Worm (Caenorhabditis elegans) whole organism, L2 larva: ENCODE results near the gene W01F3.2.

Experiments
- C34F6.9 ChIP-seq: fragments of 150-350 bp; optimal IDR thresholded peaks from 2 replicates; lab custom pipeline; 2014; ENCODE audit warnings: missing biosample characterization, missing genetic modification characterization
- F13H6.1 ChIP-seq: sonication (generic microtip); optimal IDR thresholded peaks from 2 replicates; lab custom pipeline; 2016; ENCODE audit warnings: missing genetic modification characterization, missing compliant biosample characterization
- R02D3.7 ChIP-seq: fragments of 150-350 bp; optimal IDR thresholded peaks from 2 replicates; lab custom pipeline; 2014; ENCODE audit warnings: missing biosample characterization, missing genetic modification characterization
- alr-1 ChIP-seq: fragments of 150-350 bp; optimal IDR thresholded peaks from 2 replicates; lab custom pipeline; 2014; ENCODE audit warnings: missing biosample characterization, missing genetic modification characterization
- aly-2 ChIP-seq: fragments of 150-350 bp; optimal IDR thresholded peaks from 2 replicates; lab custom pipeline; 2014; ENCODE audit warnings: missing biosample characterization, missing genetic modification characterization
- ama-1 ChIP-seq: fragments of 150-350 bp; optimal IDR thresholded peaks from 2 replicates; lab custom pipeline; 2018; ENCODE audit warnings: inconsistent platforms
- blmp-1 ChIP-seq: sonication (generic microtip); optimal IDR thresholded peaks from 2 replicates; lab custom pipeline; 2017; ENCODE audit warnings: missing genetic modification characterization, mild to moderate bottlenecking, missing compliant biosample characterization, antibody characterized with exemption, moderate library complexity; ENCODE audit not compliant: insufficient read depth
- ceh-16 ChIP-seq: fragments of 150-350 bp; optimal IDR thresholded peaks from 2 replicates; lab custom pipeline; 2014; ENCODE audit warnings: missing biosample characterization, missing genetic modification characterization
- ceh-82 ChIP-seq: fragments of 150-350 bp; optimal IDR thresholded peaks from 2 replicates; lab custom pipeline; 2014; ENCODE audit warnings: missing biosample characterization, missing genetic modification characterization
- crh-2 ChIP-seq: sonication (generic microtip); optimal IDR thresholded peaks from 2 replicates; lab custom pipeline; 2017; ENCODE audit warnings: missing biosample characterization, missing genetic modification characterization
- egl-27 ChIP-seq: sonication (generic microtip); optimal IDR thresholded peaks from 3 replicates; lab custom pipeline; 2017; ENCODE audit warnings: missing biosample characterization, missing genetic modification reagents, missing genetic modification characterization
- elt-1 ChIP-seq: fragments of 150-350 bp; optimal IDR thresholded peaks from 2 replicates; lab custom pipeline; 2014; ENCODE audit warnings: missing biosample characterization, missing genetic modification characterization
- fos-1 ChIP-seq: fragments of 150-350 bp; optimal IDR thresholded peaks from 2 replicates; lab custom pipeline; 2014; ENCODE audit warnings: missing biosample characterization, missing genetic modification characterization
- gmeb-1 ChIP-seq: fragments of 150-350 bp; optimal IDR thresholded peaks from 2 replicates; lab custom pipeline; 2014; ENCODE audit warnings: missing biosample characterization, missing genetic modification characterization
- lin-11 ChIP-seq: fragments of 150-350 bp; sonication (generic microtip); optimal IDR thresholded peaks from 2 replicates; lab custom pipeline; 2014; ENCODE audit warnings: missing biosample characterization, missing genetic modification characterization, inconsistent platforms, mixed read lengths
- lin-13 ChIP-seq: fragments of 150-350 bp; optimal IDR thresholded peaks from 2 replicates; lab custom pipeline; 2014; ENCODE audit warnings: missing biosample characterization, missing genetic modification reagents, missing genetic modification characterization
- lsy-2 ChIP-seq, 2 experiments: fragments of 150-350 bp in 1 of 2; sonication (generic microtip) in 1 of 2; optimal IDR thresholded peaks; 2 replicates each; lab custom pipeline; 2014 to 2017; ENCODE audit warnings: missing biosample characterization in 2 of 2, missing genetic modification characterization in 2 of 2
- mab-5 ChIP-seq: fragments of 150-350 bp; optimal IDR thresholded peaks from 2 replicates; lab custom pipeline; 2014; ENCODE audit warnings: missing biosample characterization, missing genetic modification characterization
- mbf-1 ChIP-seq: sonication (generic microtip); optimal IDR thresholded peaks from 2 replicates; lab custom pipeline; 2017; ENCODE audit warnings: missing biosample characterization, missing genetic modification characterization
- mdl-1 ChIP-seq, 2 experiments: fragments of 150-350 bp in 1 of 2; sonication (generic microtip) in 1 of 2; optimal IDR thresholded peaks; 2 replicates each; lab custom pipeline; 2017; ENCODE audit warnings: missing biosample characterization in 2 of 2, missing genetic modification characterization in 2 of 2
- nhr-10 ChIP-seq: sonication (generic microtip); optimal IDR thresholded peaks from 2 replicates; lab custom pipeline; 2017; ENCODE audit warnings: missing biosample characterization, missing genetic modification characterization
- nhr-11 ChIP-seq: fragments of 150-350 bp; optimal IDR thresholded peaks from 2 replicates; lab custom pipeline; 2014; ENCODE audit warnings: missing biosample characterization, missing genetic modification characterization
- nhr-12 ChIP-seq: fragments of 150-350 bp; optimal IDR thresholded peaks from 2 replicates; lab custom pipeline; 2014; ENCODE audit warnings: missing biosample characterization, missing genetic modification characterization
- nhr-21 ChIP-seq: fragments of 150-350 bp; optimal IDR thresholded peaks from 2 replicates; lab custom pipeline; 2014; ENCODE audit warnings: missing biosample characterization, missing genetic modification characterization
- nhr-237 ChIP-seq: fragments of 150-350 bp; optimal IDR thresholded peaks from 2 replicates; lab custom pipeline; 2014; ENCODE audit warnings: missing biosample characterization, missing genetic modification characterization
- nhr-6 ChIP-seq: fragments of 150-350 bp; optimal IDR thresholded peaks from 2 replicates; lab custom pipeline; 2014; ENCODE audit warnings: missing biosample characterization, missing genetic modification characterization
- nhr-77 ChIP-seq: fragments of 150-350 bp; optimal IDR thresholded peaks from 2 replicates; lab custom pipeline; 2014; ENCODE audit warnings: missing biosample characterization, missing genetic modification characterization
- peb-1 ChIP-seq: fragments of 150-350 bp; optimal IDR thresholded peaks from 2 replicates; lab custom pipeline; 2014; ENCODE audit warnings: missing biosample characterization, missing genetic modification characterization
- skn-1 ChIP-seq: sonication (generic microtip); optimal IDR thresholded peaks from 2 replicates; lab custom pipeline; 2017; ENCODE audit warnings: missing biosample characterization, missing genetic modification characterization
- snpc-4 ChIP-seq: fragments of 150-350 bp; optimal IDR thresholded peaks from 2 replicates; lab custom pipeline; 2014; ENCODE audit warnings: missing biosample characterization, missing genetic modification characterization
- unc-39 ChIP-seq: fragments of 150-350 bp; optimal IDR thresholded peaks from 2 replicates; lab custom pipeline; 2014; ENCODE audit warnings: missing biosample characterization, missing genetic modification characterization
- unc-55 ChIP-seq: fragments of 150-350 bp; sonication (generic microtip); optimal IDR thresholded peaks from 3 replicates; lab custom pipeline; 2014; ENCODE audit warnings: missing biosample characterization, missing genetic modification reagents, missing genetic modification characterization
- zag-1 ChIP-seq: fragments of 150-350 bp; optimal IDR thresholded peaks from 2 replicates; lab custom pipeline; 2014; ENCODE audit warnings: missing biosample characterization, missing genetic modification characterization
- ztf-1 ChIP-seq: fragments of 200-800 bp; sonication (Bioruptor generic); conservative IDR thresholded peaks from 2 replicates; pipeline ENCODE4 v1.3.6; 2022; ENCODE audit warnings: missing genetic modification characterization, missing compliant biosample characterization

W01F3.2 gene

DNA sequence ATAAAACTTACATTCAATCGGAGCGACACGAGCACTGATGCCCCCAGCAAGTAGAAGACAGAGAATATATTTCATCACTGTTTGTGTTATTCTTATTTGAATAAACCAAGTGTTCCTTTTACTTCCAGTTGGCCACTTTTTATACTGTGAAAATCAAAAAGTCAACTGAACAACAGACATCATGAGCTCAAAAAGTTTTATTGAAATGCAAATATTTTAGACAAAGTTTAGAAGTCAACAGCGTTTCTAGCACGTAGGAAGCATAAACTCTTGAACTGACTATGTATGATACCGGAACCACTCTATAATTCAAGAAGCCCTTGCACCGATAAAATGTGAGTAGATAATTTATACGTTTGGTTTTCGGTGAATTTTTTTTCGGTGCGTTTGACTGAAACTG is 28.9 kb upstream of the W01F3.2 start, which contains the start of gene F46B3.14:
Gene F46B3.14 (minus strand): TSS at position 101 of the 400 bp plus-strand sequence.
- TF ChIP-seq F13H6.1 (tag; lab: Kevin White, UChicago) (no peak), gmeb-1 (no peak), nhr-10 (no peak), snpc-4 (tag; lab: Kevin White, UChicago) (no peak), R02D3.7 (no peak), lin-13 (no peak), peb-1 (no peak), nhr-6 (no peak), skn-1 (tag; lab: Kevin White, UChicago) (no peak), C34F6.9 (no peak), unc-55 (GFP tag; lab: Kevin White, UChicago) (no peak)

ce11 chrV:20633619-20634018 is 26.5 kb upstream of the W01F3.2 start, which contains the start of gene F46B3.15:
Gene F46B3.15, minus strand, starts transcription at chrV:20633719.
- TF ChIP-seq nhr-21 (tag; lab: Kevin White, UChicago) (no peak), ceh-82 (tag; lab: Kevin White, UChicago) (no peak), mbf-1 (no peak), nhr-6 (no peak), R02D3.7 (no peak), ama-1 (lab: Kevin White, UChicago) (no peak), elt-1 (tag; lab: Kevin White, UChicago) (no peak), alr-1 (tag; lab: Kevin White, UChicago) (no peak), crh-2 (tag; lab: Kevin White, UChicago) (no peak), unc-55 (GFP tag; lab: Kevin White, UChicago) (no peak), nhr-77 (tag; lab: Kevin White, UChicago) (no peak), egl-27 (tag; lab: Kevin White, UChicago) (no peak), skn-1 (tag; lab: Kevin White, UChicago) (no peak), F13H6.1 (tag; lab: Kevin White, UChicago) (no peak)

ce11 chrV:20634330-20634729 is 25.8 kb upstream of the W01F3.2 start, which contains the start of gene F46B3.16:
Gene F46B3.16, plus strand, starts transcription at chrV:20634630.
- TF ChIP-seq ceh-16 (tag; lab: Kevin White, UChicago) (no peak), gmeb-1 (no peak), mbf-1 (no peak), nhr-237 (tag; lab: Kevin White, UChicago) (no peak), nhr-12 (tag; lab: Kevin White, UChicago) (no peak), lsy-2 (tag; optimal IDR thresholded peaks at IDR 0.05; lab: Kevin White, UChicago) (no peak), lin-11 (tag; lab: Kevin White, UChicago) (no peak), unc-39 (tag; lab: Kevin White, UChicago) (no peak), nhr-11 (tag; lab: Kevin White, UChicago) (no peak), snpc-4 (tag; lab: Kevin White, UChicago) (no peak), mab-5 (tag; lab: Kevin White, UChicago) (no peak), unc-55 (GFP tag; lab: Kevin White, UChicago) (no peak), blmp-1 (no peak), ceh-82 (tag; lab: Kevin White, UChicago) (no peak), nhr-21 (tag; lab: Kevin White, UChicago) (no peak), lin-13 (no peak), fos-1 (tag; lab: Kevin White, UChicago) (no peak), mdl-1 (tag; optimal IDR thresholded peaks at IDR 0.05; lab: Kevin White, UChicago) (no peak), ztf-1 (GFP tag; lab: Robert Waterston, UW) (no peak), nhr-6 (no peak)

DNA sequence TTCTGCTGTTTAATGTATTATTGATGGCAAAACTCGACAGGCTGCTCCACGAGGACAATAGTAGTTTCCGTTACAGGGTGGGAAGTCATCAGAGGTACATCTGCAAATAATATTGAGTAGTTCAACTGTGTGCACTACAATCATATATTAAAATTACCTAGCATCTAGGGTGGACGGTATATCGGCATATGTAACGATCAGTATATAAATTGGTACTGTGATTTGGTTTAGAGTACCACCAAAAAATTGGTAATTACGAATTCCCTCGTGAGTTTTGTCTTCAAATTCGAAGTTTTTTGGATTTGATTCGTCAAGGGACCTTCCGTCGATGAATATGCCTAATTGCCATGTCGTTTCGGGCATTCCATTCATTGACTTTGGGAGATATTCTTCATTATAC is 23.3 kb upstream of the W01F3.2 start, which contains the start of gene ttr-13:
Gene ttr-13 (minus strand): TSS at position 101 of the 400 bp plus-strand sequence.
- TF ChIP-seq blmp-1 (no peak), unc-55 (GFP tag; lab: Kevin White, UChicago) (no peak), lin-11 (tag; lab: Kevin White, UChicago) (no peak), fos-1 (tag; lab: Kevin White, UChicago) (no peak), egl-27 (tag; lab: Kevin White, UChicago) (no peak), F13H6.1 (tag; lab: Kevin White, UChicago) (no peak), nhr-21 (tag; lab: Kevin White, UChicago) (no peak), nhr-11 (tag; lab: Kevin White, UChicago) (no peak), nhr-77 (tag; lab: Kevin White, UChicago) (no peak), nhr-237 (tag; lab: Kevin White, UChicago) (no peak), zag-1 (tag; lab: Kevin White, UChicago) (no peak), gmeb-1 (no peak), ama-1 (lab: Kevin White, UChicago) (no peak), aly-2 (tag; lab: Kevin White, UChicago) (no peak), crh-2 (tag; lab: Kevin White, UChicago) (no peak)
